Worm (Caenorhabditis elegans) whole organism, L2 larva: ENCODE measurements around the gene fbxb-18.

Experiments
- aly-2 ChIP-seq: fragments of 150-350 bp; optimal IDR thresholded peaks from 2 replicates; lab custom pipeline; 2014; ENCODE audit warnings: missing biosample characterization, missing genetic modification characterization
- lin-13 ChIP-seq: fragments of 150-350 bp; optimal IDR thresholded peaks from 2 replicates; lab custom pipeline; 2014; ENCODE audit warnings: missing biosample characterization, missing genetic modification reagents, missing genetic modification characterization
- nhr-10 ChIP-seq: sonication (generic microtip); optimal IDR thresholded peaks from 2 replicates; lab custom pipeline; 2017; ENCODE audit warnings: missing biosample characterization, missing genetic modification characterization
- nhr-23 ChIP-seq: fragments of 150-350 bp; optimal IDR thresholded peaks from 2 replicates; lab custom pipeline; 2014; ENCODE audit warnings: missing biosample characterization, missing genetic modification reagents, missing genetic modification characterization
- nhr-6 ChIP-seq: fragments of 150-350 bp; optimal IDR thresholded peaks from 2 replicates; lab custom pipeline; 2014; ENCODE audit warnings: missing biosample characterization, missing genetic modification characterization
- nhr-77 ChIP-seq: fragments of 150-350 bp; optimal IDR thresholded peaks from 2 replicates; lab custom pipeline; 2014; ENCODE audit warnings: missing biosample characterization, missing genetic modification characterization
- peb-1 ChIP-seq: fragments of 150-350 bp; optimal IDR thresholded peaks from 2 replicates; lab custom pipeline; 2014; ENCODE audit warnings: missing biosample characterization, missing genetic modification characterization
- unc-55 ChIP-seq: fragments of 150-350 bp; sonication (generic microtip); optimal IDR thresholded peaks from 3 replicates; lab custom pipeline; 2014; ENCODE audit warnings: missing biosample characterization, missing genetic modification reagents, missing genetic modification characterization
- unc-62 ChIP-seq: fragments of 150-350 bp; optimal IDR thresholded peaks from 2 replicates; lab custom pipeline; 2014; ENCODE audit warnings: missing biosample characterization, missing genetic modification reagents, missing genetic modification characterization
- ztf-11 ChIP-seq: sonication (generic microtip); optimal IDR thresholded peaks from 2 replicates; lab custom pipeline; 2017; ENCODE audit warnings: missing biosample characterization, missing genetic modification characterization

DNA sequence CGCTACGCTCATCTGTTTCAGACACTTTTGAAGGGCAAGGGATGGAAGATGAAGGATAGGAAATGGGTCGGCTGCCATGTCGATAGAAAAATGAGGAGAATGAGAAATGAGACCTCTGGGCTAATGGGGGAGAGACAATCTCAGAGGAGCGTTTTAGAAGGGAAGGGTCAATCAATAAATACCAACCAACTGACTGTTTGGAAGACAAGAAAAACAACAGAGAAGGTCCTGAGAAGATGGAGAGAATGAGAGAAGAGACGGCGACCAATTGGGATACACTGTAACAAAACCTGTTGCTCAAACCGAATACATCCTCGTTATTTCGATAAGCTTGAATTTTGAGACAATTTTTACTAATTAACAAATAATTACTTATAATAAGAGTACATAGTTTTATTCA, 35.3 kb downstream of the fbxb-18 start, which contains the start of gene fbxb-15:
- TF ChIP-seq peb-1 (no peak), aly-2 (tag; lab: Kevin White, UChicago) (no peak), unc-55 (GFP tag; lab: Kevin White, UChicago) (no peak), lin-13 (GFP tag; lab: Kevin White, UChicago) (no peak), nhr-77 (tag; lab: Kevin White, UChicago) (no peak), unc-62 (GFP tag; lab: Kevin White, UChicago) (no peak), nhr-23 (tag; lab: Kevin White, UChicago) (no peak), nhr-6 (no peak), ztf-11 (tag; lab: Kevin White, UChicago) (no peak), nhr-10 (tag; lab: Kevin White, UChicago) (no peak)
